Fruit fly (Drosophila melanogaster) whole organism: Measurements from ENCODE around the gene CG32573.

Experiments used
- CG8478 ChIP-seq: fragments of >200 bp; optimal IDR thresholded peaks from 2 replicates; lab custom pipeline; 2018; ENCODE audit warnings: inconsistent platforms
- Dll ChIP-seq: fragments of >200 bp; optimal IDR thresholded peaks from 2 replicates; lab custom pipeline; 2017
- EcR ChIP-seq, 2 experiments: fragments of >200 bp; optimal IDR thresholded peaks; 2 replicates each; lab custom pipeline; 2017; ENCODE audit warnings: missing biosample characterization in 2 of 2, missing genetic modification characterization in 2 of 2, missing genetic modification reagents in 2 of 2
- pan ChIP-seq: fragments of >200 bp; optimal IDR thresholded peaks from 2 replicates; lab custom pipeline; 2017
- psq ChIP-seq: fragments of >200 bp; optimal IDR thresholded peaks from 2 replicates; lab custom pipeline; 2017
- usp ChIP-seq: fragments of >200 bp; optimal IDR thresholded peaks from 2 replicates; lab custom pipeline; 2017; ENCODE audit warnings: missing biosample characterization, missing genetic modification characterization, mixed read lengths

CG32573 gene

dm6 chrX:16674538-16674937 lies 23.4 kb downstream of the CG32573 start:
- TF ChIP-seq psq (lab: Kevin White, UChicago) = no peak
- TF ChIP-seq CG8478 (lab: Kevin White, UChicago) = no peak
- TF ChIP-seq Dll (lab: Kevin White, UChicago) = no peak
- no peak for TF ChIP-seq EcR (GFP tag; optimal IDR thresholded peaks at IDR 0.05; lab: Kevin White, UChicago)
- no peak for TF ChIP-seq pan (lab: Kevin White, UChicago)
- no peak for TF ChIP-seq usp (GFP tag; lab: Kevin White, UChicago)

dm6 chrX:16676653-16677052 lies 25.5 kb downstream of the CG32573 start, which contains the start of gene CG13012:
Gene CG13012 (minus strand): TSS chrX:16676753.
- TF ChIP-seq EcR (GFP tag; optimal IDR thresholded peaks at IDR 0.05; lab: Kevin White, UChicago) (no peak), usp (GFP tag; lab: Kevin White, UChicago) (no peak), pan (lab: Kevin White, UChicago) (no peak), psq (lab: Kevin White, UChicago) (no peak), CG8478 (lab: Kevin White, UChicago) (no peak), Dll (lab: Kevin White, UChicago) (no peak)

dm6 chrX:16677163-16677562 lies 26.0 kb downstream of the CG32573 start:
- no peak for TF ChIP-seq EcR (GFP tag; optimal IDR thresholded peaks at IDR 0.05; lab: Kevin White, UChicago)
- TF ChIP-seq Dll (lab: Kevin White, UChicago) = no peak
- no peak for TF ChIP-seq psq (lab: Kevin White, UChicago)
- no peak for TF ChIP-seq pan (lab: Kevin White, UChicago)
- no peak for TF ChIP-seq usp (GFP tag; lab: Kevin White, UChicago)
- TF ChIP-seq CG8478 (lab: Kevin White, UChicago) = no peak

dm6 chrX:16678845-16679347 lies 27.7 kb downstream of the CG32573 start, which contains the start of the genes CG13010 and sing:
Gene CG13010 (minus strand): TSS chrX:16678945.
Gene sing (plus strand): TSS chrX:16679297.
- TF ChIP-seq Dll (lab: Kevin White, UChicago) (no peak), EcR (GFP tag; optimal IDR thresholded peaks at IDR 0.05; lab: Kevin White, UChicago) (no peak), CG8478 (lab: Kevin White, UChicago) (no peak), psq (lab: Kevin White, UChicago) (no peak), usp (GFP tag; lab: Kevin White, UChicago) (no peak), pan (lab: Kevin White, UChicago) (no peak)

dm6 chrX:16683765-16684164 lies 32.6 kb downstream of the CG32573 start, which contains the start of gene Axs:
Gene Axs (minus strand): TSS chrX:16683895.
- TF ChIP-seq EcR (GFP tag; optimal IDR thresholded peaks at IDR 0.05; lab: Kevin White, UChicago) (no peak), pan (lab: Kevin White, UChicago) (no peak), Dll (lab: Kevin White, UChicago) (no peak), usp (GFP tag; lab: Kevin White, UChicago) (no peak), CG8478 (lab: Kevin White, UChicago) (no peak), psq (lab: Kevin White, UChicago) (no peak)

- TF ChIP-seq CG8478 (lab: Kevin White, UChicago) (no peak), usp (GFP tag; lab: Kevin White, UChicago) (no peak), psq (lab: Kevin White, UChicago) (no peak), pan (lab: Kevin White, UChicago) (no peak), EcR (GFP tag; optimal IDR thresholded peaks at IDR 0.05; lab: Kevin White, UChicago) (no peak), Dll (lab: Kevin White, UChicago) (no peak)
Measured at dm6 chrX:16687400-16688105, 36.4 kb downstream of the CG32573 start.

dm6 chrX:16688106-16688459 lies 36.9 kb downstream of the CG32573 start:
- TF ChIP-seq psq (lab: Kevin White, UChicago) (no peak), usp (GFP tag; lab: Kevin White, UChicago) (no peak), pan (lab: Kevin White, UChicago) (no peak), EcR (GFP tag; optimal IDR thresholded peaks at IDR 0.05; lab: Kevin White, UChicago) (no peak), CG8478 (lab: Kevin White, UChicago) (no peak), Dll (lab: Kevin White, UChicago) (no peak)

dm6 chrX:16689339-16689738 lies 38.2 kb downstream of the CG32573 start:
- no peak for TF ChIP-seq pan (lab: Kevin White, UChicago)
- TF ChIP-seq CG8478 (lab: Kevin White, UChicago) = no peak
- TF ChIP-seq EcR (GFP tag; optimal IDR thresholded peaks at IDR 0.05; lab: Kevin White, UChicago) = no peak
- TF ChIP-seq Dll (lab: Kevin White, UChicago) = no peak
- no peak for TF ChIP-seq psq (lab: Kevin White, UChicago)
- no peak for TF ChIP-seq usp (GFP tag; lab: Kevin White, UChicago)

dm6 chrX:16689966-16690365 lies 38.8 kb downstream of the CG32573 start:
- TF ChIP-seq Dll (lab: Kevin White, UChicago) (no peak), psq (lab: Kevin White, UChicago) (no peak), EcR (GFP tag; optimal IDR thresholded peaks at IDR 0.05; lab: Kevin White, UChicago) (no peak), pan (lab: Kevin White, UChicago) (no peak), usp (GFP tag; lab: Kevin White, UChicago) (no peak), CG8478 (lab: Kevin White, UChicago) (no peak)

- TF ChIP-seq EcR (GFP tag; optimal IDR thresholded peaks at IDR 0.05; lab: Kevin White, UChicago) = no peak
- TF ChIP-seq CG8478 (lab: Kevin White, UChicago) = no peak
- TF ChIP-seq psq (lab: Kevin White, UChicago) = no peak
- TF ChIP-seq usp (GFP tag; lab: Kevin White, UChicago) = no peak
- TF ChIP-seq Dll (lab: Kevin White, UChicago) = no peak
- no peak for TF ChIP-seq pan (lab: Kevin White, UChicago)
Measured at dm6 chrX:16690499-16690898, 39.3 kb downstream of the CG32573 start.

dm6 chrX:16691440-16691839 lies 40.3 kb downstream of the CG32573 start:
- TF ChIP-seq CG8478 (lab: Kevin White, UChicago) (no peak), EcR (GFP tag; optimal IDR thresholded peaks at IDR 0.05; lab: Kevin White, UChicago) (no peak), usp (GFP tag; lab: Kevin White, UChicago) (no peak), Dll (lab: Kevin White, UChicago) (no peak), psq (lab: Kevin White, UChicago) (no peak), pan (lab: Kevin White, UChicago) (no peak)
